Fruit fly (Drosophila melanogaster) whole organism, pupa: ENCODE data around the gene CG31287.

Source experiments
- CG10348 ChIP-seq: fragments of 200-800 bp; sonication (Bioruptor generic); IDR thresholded peaks from 2 replicates; pipeline ENCODE4 v1.3.6; 2022; ENCODE audit warnings: missing biosample characterization, missing genetic modification characterization
- CG12605 ChIP-seq: fragments of 200-800 bp; sonication (Bioruptor generic); IDR thresholded peaks from 2 replicates; pipeline ENCODE4 v1.3.6; 2022; ENCODE audit warnings: missing biosample characterization, missing genetic modification characterization
- CG13204 ChIP-seq: fragments of 200-800 bp; sonication (Bioruptor generic); optimal IDR thresholded peaks from 2 replicates; lab custom pipeline; 2018; ENCODE audit warnings: missing biosample characterization, mild to moderate bottlenecking, missing genetic modification characterization, moderate library complexity
- CG14655 ChIP-seq: fragments of 200-800 bp; sonication (Bioruptor generic); optimal IDR thresholded peaks from 3 replicates; lab custom pipeline; 2017; ENCODE audit warnings: mild to moderate bottlenecking, missing biosample characterization, missing genetic modification reagents, missing genetic modification characterization
- CG15710 ChIP-seq: fragments of 200-800 bp; sonication (Bioruptor generic); optimal IDR thresholded peaks from 2 replicates; lab custom pipeline; 2018; ENCODE audit warnings: missing biosample characterization, mild to moderate bottlenecking, missing genetic modification characterization, moderate library complexity
- CG17806 ChIP-seq: fragments of 200-800 bp; sonication (Bioruptor generic); optimal IDR thresholded peaks from 2 replicates; lab custom pipeline; 2018; ENCODE audit warnings: missing biosample characterization, mild to moderate bottlenecking, missing genetic modification characterization, moderate library complexity
- CG32121 ChIP-seq: fragments of 200-800 bp; sonication (Bioruptor generic); IDR thresholded peaks from 2 replicates; pipeline ENCODE4 v1.3.6; 2022; ENCODE audit warnings: missing biosample characterization, missing genetic modification characterization
- CG34367 ChIP-seq: fragments of 200-800 bp; sonication (Bioruptor generic); optimal IDR thresholded peaks from 2 replicates; lab custom pipeline; 2018; ENCODE audit warnings: missing biosample characterization, mild to moderate bottlenecking, missing genetic modification characterization
- CG4496 ChIP-seq: fragments of 200-800 bp; sonication (Bioruptor generic); IDR thresholded peaks from 3 replicates; pipeline ENCODE4 v1.3.6; 2022; ENCODE audit warnings: missing biosample characterization, missing genetic modification characterization
- CG8159 ChIP-seq: fragments of 200-800 bp; sonication (Bioruptor generic); optimal IDR thresholded peaks from 3 replicates; lab custom pipeline; 2018; ENCODE audit warnings: missing biosample characterization, mild to moderate bottlenecking, missing genetic modification characterization, moderate library complexity
- CG8301 ChIP-seq: fragments of 200-800 bp; sonication (Bioruptor generic); optimal IDR thresholded peaks from 2 replicates; lab custom pipeline; 2018; ENCODE audit warnings: missing biosample characterization, mild to moderate bottlenecking, missing genetic modification characterization
- CG9948 ChIP-seq: fragments of 200-800 bp; sonication (Bioruptor generic); optimal IDR thresholded peaks from 2 replicates; lab custom pipeline; 2018; ENCODE audit warnings: missing biosample characterization, mild to moderate bottlenecking, missing genetic modification characterization, moderate library complexity
- D1 ChIP-seq: fragments of 200-800 bp; sonication (Bioruptor generic); optimal IDR thresholded peaks from 2 replicates; lab custom pipeline; 2018; ENCODE audit warnings: missing biosample characterization, mild to moderate bottlenecking, missing genetic modification characterization, moderate library complexity
- EcR ChIP-seq: fragments of 200-800 bp; sonication (Bioruptor generic); optimal IDR thresholded peaks from 3 replicates; lab custom pipeline; 2019; ENCODE audit warnings: missing biosample characterization, missing genetic modification characterization, mild to moderate bottlenecking, moderate library complexity, missing genetic modification reagents
- Ets98B ChIP-seq: fragments of 200-800 bp; sonication (Bioruptor generic); IDR thresholded peaks from 2 replicates; pipeline ENCODE4 v1.3.6; 2022; ENCODE audit warnings: missing biosample characterization, missing genetic modification characterization
- Pif1A ChIP-seq: fragments of 200-800 bp; sonication (Bioruptor generic); optimal IDR thresholded peaks from 3 replicates; lab custom pipeline; 2016; ENCODE audit warnings: missing biosample characterization, missing genetic modification characterization
- Pif1B ChIP-seq: fragments of 200-800 bp; sonication (Bioruptor generic); optimal IDR thresholded peaks from 3 replicates; lab custom pipeline; 2016; ENCODE audit warnings: missing biosample characterization, missing genetic modification characterization
- Snoo ChIP-seq: fragments of 200-800 bp; sonication (Bioruptor generic); optimal IDR thresholded peaks from 3 replicates; lab custom pipeline; 2017; ENCODE audit warnings: missing biosample characterization, mild to moderate bottlenecking, missing genetic modification characterization, inconsistent platforms
- fd96Ca ChIP-seq: fragments of 200-800 bp; sonication (Bioruptor generic); IDR thresholded peaks from 3 replicates; pipeline ENCODE4 v1.3.6; 2022; ENCODE audit warnings: missing biosample characterization, missing genetic modification characterization
- gl ChIP-seq: fragments of 200-800 bp; sonication (Bioruptor generic); optimal IDR thresholded peaks from 2 replicates; lab custom pipeline; 2018; ENCODE audit warnings: missing biosample characterization, mild to moderate bottlenecking, missing genetic modification characterization
- rn ChIP-seq: fragments of 200-800 bp; sonication (Bioruptor generic); IDR thresholded peaks from 2 replicates; pipeline ENCODE4 v1.3.6; 2022; ENCODE audit warnings: missing biosample characterization, missing genetic modification characterization

The CG31287 gene

DNA sequence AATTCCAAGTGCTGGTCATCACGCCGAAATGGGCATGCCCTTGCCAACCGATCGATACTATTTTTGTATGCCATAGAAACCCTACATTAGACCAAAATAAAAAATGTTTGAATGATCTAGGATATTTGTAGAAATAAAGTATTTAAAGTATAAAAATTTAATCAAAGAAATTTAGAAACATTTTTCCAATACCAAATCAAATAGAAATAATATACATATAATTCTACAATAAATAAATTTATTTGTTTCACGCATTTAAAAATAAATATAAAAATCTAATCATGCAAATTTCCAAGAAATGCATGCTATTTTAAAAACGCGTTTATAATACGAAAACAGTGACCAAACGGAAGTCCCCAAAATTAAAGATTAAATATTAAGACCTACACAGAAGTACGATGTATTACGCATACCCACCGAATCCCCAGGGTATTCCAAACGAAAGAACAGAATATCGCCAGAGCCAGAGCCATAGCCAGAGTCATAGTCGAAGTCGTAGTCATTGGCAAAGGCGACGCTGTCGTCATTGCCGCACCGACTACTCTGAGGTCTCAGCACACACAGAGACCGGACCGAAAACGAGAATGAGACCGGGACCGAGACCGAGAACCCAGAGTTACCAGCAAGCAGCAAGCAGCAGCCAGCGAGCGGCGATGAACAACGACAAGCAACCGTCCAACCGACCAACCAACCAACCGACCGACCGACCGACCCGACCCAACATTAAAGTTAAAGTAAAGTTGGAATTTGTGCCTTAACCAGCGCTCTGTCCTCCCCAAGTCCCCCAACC lies 5.9 kb downstream of the CG31287 start:
- TF ChIP-seq CG8159: peak; percentile 92
- peak; percentile 86 for TF ChIP-seq D1 (tag; lab: Kevin White, UChicago)
- peak; percentile 56 for TF ChIP-seq Pif1A
- peak; percentile 6; the same call in 2 of the 3 replicates for TF ChIP-seq CG4496 (GFP tag; lab: Robert Waterston, UW)
- TF ChIP-seq fd96Ca (GFP tag; lab: Robert Waterston, UW): 0 out of 3 replicates have a peak, but pooled peaks have one; percentile 37
- peak; percentile 58 for TF ChIP-seq CG8301 (tag; lab: Kevin White, UChicago)
- peak; percentile 88 for TF ChIP-seq CG13204 (GFP tag; lab: Kevin White, UChicago)
- peak; percentile 73 for TF ChIP-seq CG34367 (tag; lab: Kevin White, UChicago)
- TF ChIP-seq EcR (GFP tag; lab: Kevin White, UChicago): peak; percentile 61
- TF ChIP-seq CG15710 (tag; lab: Kevin White, UChicago): peak; percentile 85
- peak; percentile 86 for TF ChIP-seq CG9948 (tag; lab: Kevin White, UChicago)
- peak; percentile 91 for TF ChIP-seq CG14655
- no peak for TF ChIP-seq rn (GFP tag; lab: Robert Waterston, UW)
- TF ChIP-seq CG12605 (GFP tag; lab: Robert Waterston, UW): no peak
- peak; percentile 60 for TF ChIP-seq Snoo (tag; lab: Kevin White, UChicago)
- no peak for TF ChIP-seq CG10348 (GFP tag; lab: Robert Waterston, UW)
- no peak for TF ChIP-seq gl (tag; lab: Kevin White, UChicago)
- peak; percentile 75 for TF ChIP-seq CG17806 (tag; lab: Kevin White, UChicago)
- TF ChIP-seq Ets98B (GFP tag; lab: Robert Waterston, UW): no peak
- TF ChIP-seq Pif1B: peak; percentile 29
- TF ChIP-seq CG32121 (GFP tag; lab: Robert Waterston, UW): peak; percentile 51

DNA sequence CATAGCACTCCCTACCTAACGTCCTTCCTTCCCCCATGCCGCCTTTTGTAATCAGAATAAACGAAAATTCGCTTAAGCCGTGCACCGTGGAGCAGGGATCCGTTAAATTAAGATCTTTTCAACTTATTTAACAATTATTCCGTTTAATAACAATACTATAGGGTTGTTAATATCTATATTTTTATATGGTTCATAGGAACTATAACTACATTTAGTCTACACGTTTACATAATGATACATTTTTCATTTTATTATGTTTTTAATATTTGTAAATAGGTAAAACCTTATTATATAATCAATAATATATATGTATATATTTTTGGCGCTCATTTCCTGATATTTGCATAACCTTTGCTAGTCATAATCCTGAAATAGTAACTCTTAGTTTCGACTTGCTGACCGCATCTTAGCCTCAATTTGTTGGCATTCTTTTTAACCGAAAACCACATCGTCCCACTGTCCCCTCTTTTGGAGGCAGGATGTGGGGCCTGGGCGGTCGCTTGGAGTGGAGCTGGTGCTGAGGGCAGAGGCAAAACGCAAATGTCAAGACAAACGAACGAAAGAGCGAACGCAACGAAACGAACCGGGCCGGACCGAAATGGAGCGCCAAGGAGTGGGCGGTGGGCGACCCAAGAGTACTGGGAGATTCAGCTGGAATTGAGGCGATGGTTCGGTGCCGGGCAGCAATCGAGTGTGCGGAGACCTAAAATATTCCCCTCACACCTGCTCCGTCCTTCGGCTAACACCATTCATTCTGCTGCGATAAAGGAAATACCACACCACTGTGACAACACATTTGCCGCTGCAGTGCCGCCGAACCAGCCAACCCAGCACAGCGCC lies 6.8 kb downstream of the CG31287 start:
- TF ChIP-seq D1 (tag; lab: Kevin White, UChicago) (peak; percentile 78), CG32121 (GFP tag; lab: Robert Waterston, UW) (0 out of 2 replicates have a peak, but pooled peaks have one; percentile 31), CG8301 (tag; lab: Kevin White, UChicago) (peak; percentile 67), Pif1A (peak; percentile 69), CG8159 (peak; percentile 94), CG34367 (tag; lab: Kevin White, UChicago) (peak; percentile 82), gl (tag; lab: Kevin White, UChicago) (no peak), CG15710 (tag; lab: Kevin White, UChicago) (peak; percentile 90), rn (GFP tag; lab: Robert Waterston, UW) (no peak), EcR (GFP tag; lab: Kevin White, UChicago) (peak; percentile 56), CG9948 (tag; lab: Kevin White, UChicago) (peak; percentile 89), Ets98B (GFP tag; lab: Robert Waterston, UW) (0 out of 2 replicates have a peak, but pooled peaks have one; percentile 13), Snoo (tag; lab: Kevin White, UChicago) (peak; percentile 83), CG12605 (GFP tag; lab: Robert Waterston, UW) (no peak), Pif1B (peak; percentile 62), CG10348 (GFP tag; lab: Robert Waterston, UW) (no peak), CG4496 (GFP tag; lab: Robert Waterston, UW) (peak; percentile 37; the same call in 1 of the 3 replicates), CG14655 (peak; percentile 83), fd96Ca (GFP tag; lab: Robert Waterston, UW) (peak; percentile 29; the same call in 1 of the 3 replicates), CG13204 (GFP tag; lab: Kevin White, UChicago) (peak; percentile 96), CG17806 (tag; lab: Kevin White, UChicago) (peak; percentile 83)

DNA sequence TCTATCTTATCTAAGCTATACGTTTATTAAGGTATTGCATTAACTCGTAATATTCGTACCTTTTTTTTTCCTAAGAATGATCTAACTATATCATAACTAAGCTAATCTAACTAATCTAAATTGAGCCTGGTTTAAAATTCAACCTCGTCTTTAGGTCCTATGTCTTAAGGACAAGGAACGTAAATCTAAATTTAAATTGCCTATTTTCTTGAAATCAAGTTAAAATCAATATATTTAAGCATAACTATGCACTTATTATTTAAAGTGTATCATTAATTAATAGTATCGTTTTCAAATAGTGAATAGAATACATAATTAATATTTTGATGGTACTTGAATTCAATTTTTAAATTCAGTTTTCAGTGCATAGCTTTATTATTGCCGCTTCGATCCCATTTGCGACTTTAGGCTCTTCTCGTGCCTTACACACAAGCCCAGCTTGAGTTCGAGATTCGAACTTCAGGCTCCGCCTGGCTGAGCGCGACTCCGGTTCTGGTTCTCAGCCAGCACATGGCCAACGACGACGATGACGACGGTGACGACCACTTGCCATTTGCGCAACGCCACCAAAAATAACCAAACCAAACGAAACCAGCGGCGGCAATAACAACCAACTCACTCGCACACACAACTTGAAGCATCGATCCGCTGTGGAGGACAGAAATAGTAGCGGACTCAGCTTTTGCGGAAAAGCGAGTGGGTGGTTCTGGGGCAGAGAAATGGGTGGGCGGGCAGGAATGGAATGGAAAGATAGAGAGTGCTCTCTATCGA lies 7.8 kb downstream of the CG31287 start:
- TF ChIP-seq CG13204 (GFP tag; lab: Kevin White, UChicago) (peak; percentile 85), CG12605 (GFP tag; lab: Robert Waterston, UW) (0 out of 2 replicates have a peak, but pooled peaks have one; percentile 26), CG9948 (tag; lab: Kevin White, UChicago) (peak; percentile 62), Pif1A (peak; percentile 26), fd96Ca (GFP tag; lab: Robert Waterston, UW) (0 out of 3 replicates have a peak, but pooled peaks have one; percentile 43), rn (GFP tag; lab: Robert Waterston, UW) (0 out of 2 replicates have a peak, but pooled peaks have one; percentile 34), EcR (GFP tag; lab: Kevin White, UChicago) (peak; percentile 39), Ets98B (GFP tag; lab: Robert Waterston, UW) (0 out of 2 replicates have a peak, but pooled peaks have one; percentile 12), CG15710 (tag; lab: Kevin White, UChicago) (peak; percentile 52), Snoo (tag; lab: Kevin White, UChicago) (peak; percentile 48), CG10348 (GFP tag; lab: Robert Waterston, UW) (no peak), CG32121 (GFP tag; lab: Robert Waterston, UW) (peak; percentile 29; the same call in 1 of the 2 replicates), CG34367 (tag; lab: Kevin White, UChicago) (peak; percentile 46), CG17806 (tag; lab: Kevin White, UChicago) (peak; percentile 52), Pif1B (no peak), CG14655 (peak; percentile 75), D1 (tag; lab: Kevin White, UChicago) (no peak), CG8159 (peak; percentile 74), gl (tag; lab: Kevin White, UChicago) (no peak), CG8301 (tag; lab: Kevin White, UChicago) (peak; percentile 54), CG4496 (GFP tag; lab: Robert Waterston, UW) (0 out of 3 replicates have a peak, but pooled peaks have one; percentile 29)
